Fruit fly (Drosophila melanogaster) whole organism, embryonic: ENCODE data around the gene CG32537.

Source experiments
- Abd-B ChIP-seq: fragments of 200-800 bp; sonication (Bioruptor generic); optimal IDR thresholded peaks from 2 replicates; lab custom pipeline; 2018; ENCODE audit warnings: missing biosample characterization, mild to moderate bottlenecking, missing genetic modification characterization, moderate library complexity
- CG10979 ChIP-seq: fragments of 200-800 bp; sonication (Bioruptor generic); optimal IDR thresholded peaks from 2 replicates; lab custom pipeline; 2018; ENCODE audit warnings: missing biosample characterization, mild to moderate bottlenecking, missing genetic modification characterization, moderate library complexity
- CG13424 ChIP-seq: fragments of 200-800 bp; sonication (Bioruptor generic); optimal IDR thresholded peaks from 2 replicates; lab custom pipeline; 2019; ENCODE audit warnings: missing biosample characterization, mild to moderate bottlenecking, missing genetic modification characterization, moderate library complexity
- CG14710 ChIP-seq: fragments of 200-800 bp; sonication (Bioruptor generic); optimal IDR thresholded peaks from 3 replicates; lab custom pipeline; 2019; ENCODE audit warnings: missing biosample characterization, mild to moderate bottlenecking, missing genetic modification characterization, moderate library complexity
- CG15011 ChIP-seq: fragments of 200-800 bp; sonication (Bioruptor generic); optimal IDR thresholded peaks from 3 replicates; lab custom pipeline; 2018; ENCODE audit warnings: missing biosample characterization, mild to moderate bottlenecking, missing genetic modification characterization
- CG15269 ChIP-seq: fragments of 200-800 bp; sonication (Bioruptor generic); optimal IDR thresholded peaks from 2 replicates; lab custom pipeline; 2018; ENCODE audit warnings: missing biosample characterization, mild to moderate bottlenecking, missing genetic modification characterization, moderate library complexity
- CG1602 ChIP-seq: fragments of 200-800 bp; sonication (Bioruptor generic); optimal IDR thresholded peaks from 3 replicates; lab custom pipeline; 2016; ENCODE audit warnings: missing biosample characterization, missing genetic modification characterization
- CG16863 ChIP-seq: fragments of 200-800 bp; sonication (Bioruptor generic); optimal IDR thresholded peaks from 3 replicates; lab custom pipeline; 2016; ENCODE audit warnings: missing biosample characterization, missing genetic modification characterization
- CG17385 ChIP-seq: fragments of 200-800 bp; sonication (Bioruptor generic); optimal IDR thresholded peaks from 3 replicates; lab custom pipeline; 2018; ENCODE audit warnings: missing biosample characterization, mild to moderate bottlenecking, missing genetic modification characterization
- CG17829 ChIP-seq: fragments of 200-800 bp; optimal IDR thresholded peaks from 2 replicates; lab custom pipeline; 2019; ENCODE audit warnings: missing biosample characterization, mild to moderate bottlenecking, missing genetic modification characterization, moderate library complexity
- CG1832 ChIP-seq: fragments of 200-800 bp; sonication (Bioruptor generic); optimal IDR thresholded peaks from 2 replicates; lab custom pipeline; 2017; ENCODE audit warnings: missing biosample characterization, mild to moderate bottlenecking, missing genetic modification characterization, inconsistent platforms
- CG30020 ChIP-seq: fragments of 200-800 bp; optimal IDR thresholded peaks from 2 replicates; lab custom pipeline; 2019; ENCODE audit warnings: missing biosample characterization, mild to moderate bottlenecking, missing genetic modification characterization, moderate library complexity
- CG31441 ChIP-seq: fragments of 200-800 bp; sonication (Bioruptor generic); IDR thresholded peaks from 2 replicates; pipeline ENCODE4 v1.3.6; 2022; ENCODE audit warnings: missing biosample characterization, missing genetic modification characterization
- CG3163 ChIP-seq: fragments of 200-800 bp; sonication (Bioruptor generic); optimal IDR thresholded peaks from 3 replicates; lab custom pipeline; 2016; ENCODE audit warnings: missing biosample characterization, missing genetic modification characterization
- CG34422 ChIP-seq: fragments of 200-800 bp; sonication (Bioruptor generic); IDR thresholded peaks from 3 replicates; pipeline ENCODE4 v1.3.6; 2022; ENCODE audit warnings: missing biosample characterization, missing genetic modification characterization
- CG4360 ChIP-seq: fragments of 200-800 bp; sonication (Bioruptor generic); IDR thresholded peaks from 2 replicates; pipeline ENCODE4 v1.3.6; 2022; ENCODE audit warnings: missing biosample characterization, missing genetic modification characterization
- CG4404 ChIP-seq: fragments of 200-800 bp; sonication (Bioruptor generic); IDR thresholded peaks from 2 replicates; pipeline ENCODE4 v1.3.6; 2022; ENCODE audit warnings: missing biosample characterization, missing genetic modification characterization
- CG6689 ChIP-seq: fragments of 200-800 bp; sonication (Bioruptor generic); IDR thresholded peaks from 2 replicates; pipeline ENCODE4 v1.3.6; 2022; ENCODE audit warnings: missing biosample characterization, missing genetic modification characterization
- CG8290 ChIP-seq, 3 experiments: fragments of 200-800 bp; sonication (Bioruptor generic); optimal IDR thresholded peaks; 2 replicates each; lab custom pipeline; 2016 to 2019; ENCODE audit warnings: missing biosample characterization in 3 of 3, missing genetic modification characterization in 3 of 3, mild to moderate bottlenecking in 2 of 3, moderate library complexity in 1 of 3
- CG9727 ChIP-seq: fragments of 200-800 bp; sonication (Bioruptor generic); optimal IDR thresholded peaks from 3 replicates; lab custom pipeline; 2017; ENCODE audit warnings: missing biosample characterization, mild to moderate bottlenecking, missing genetic modification characterization
- Dbx ChIP-seq: fragments of 200-800 bp; sonication (Bioruptor generic); IDR thresholded peaks from 3 replicates; pipeline ENCODE4 v1.3.6; 2022; ENCODE audit warnings: missing biosample characterization, missing genetic modification characterization
- Gsc ChIP-seq: fragments of 200-800 bp; sonication (Bioruptor generic); IDR thresholded peaks from 2 replicates; pipeline ENCODE4 v1.3.6; 2022; ENCODE audit warnings: missing biosample characterization, missing genetic modification characterization
- H2.0 ChIP-seq: fragments of 200-800 bp; sonication (Bioruptor generic); IDR thresholded peaks from 2 replicates; pipeline ENCODE4 v1.3.6; 2022; ENCODE audit warnings: missing biosample characterization, missing genetic modification characterization
- Hr39 ChIP-seq: fragments of >200 bp; optimal IDR thresholded peaks from 2 replicates; lab custom pipeline; 2017
- Hsf ChIP-seq: fragments of 200-800 bp; sonication (Bioruptor generic); optimal IDR thresholded peaks from 3 replicates; lab custom pipeline; 2016; ENCODE audit warnings: missing biosample characterization, missing genetic modification characterization
- NK7.1 ChIP-seq: fragments of 200-800 bp; sonication (Bioruptor generic); optimal IDR thresholded peaks from 3 replicates; lab custom pipeline; 2016; ENCODE audit warnings: missing biosample characterization, missing genetic modification characterization
- Oaz ChIP-seq: fragments of 200-800 bp; sonication (Bioruptor generic); IDR thresholded peaks from 2 replicates; pipeline ENCODE4 v1.3.6; 2022; ENCODE audit warnings: missing biosample characterization, missing genetic modification characterization
- Rx ChIP-seq: fragments of 200-800 bp; sonication (Bioruptor generic); IDR thresholded peaks from 2 replicates; pipeline ENCODE4 v1.3.6; 2022; ENCODE audit warnings: missing biosample characterization, missing genetic modification characterization
- Sox102F ChIP-seq: fragments of 200-800 bp; sonication (Bioruptor generic); optimal IDR thresholded peaks from 2 replicates; lab custom pipeline; 2018; ENCODE audit warnings: missing biosample characterization, mild to moderate bottlenecking, missing genetic modification characterization, moderate library complexity
- Trl ChIP-seq, 3 experiments: fragments of >200 bp in 2 of 3; fragments of 200-800 bp in 1 of 3; sonication (Bioruptor generic) in 1 of 3; optimal IDR thresholded peaks; 2 replicates in 1 of 3; 3 replicates in 2 of 3; lab custom pipeline; 2016 to 2017; ENCODE audit warnings: missing biosample characterization in 1 of 3, missing genetic modification characterization in 1 of 3
- abd-A ChIP-seq: fragments of 200-800 bp; sonication (Bioruptor generic); optimal IDR thresholded peaks from 3 replicates; lab custom pipeline; 2019; ENCODE audit warnings: missing biosample characterization, mild to moderate bottlenecking, missing genetic modification characterization, moderate library complexity
- bsh ChIP-seq, 2 experiments: fragments of 200-800 bp; sonication (Bioruptor generic); optimal IDR thresholded peaks; 2 replicates each; lab custom pipeline; 2017 to 2018; ENCODE audit warnings: mild to moderate bottlenecking in 2 of 2, missing biosample characterization in 2 of 2, missing genetic modification characterization in 2 of 2, moderate library complexity in 1 of 2
- cad ChIP-seq: fragments of >200 bp; optimal IDR thresholded peaks from 2 replicates; lab custom pipeline; 2017; ENCODE audit warnings: missing biosample characterization, missing genetic modification characterization
- crc ChIP-seq: fragments of 200-800 bp; sonication (Bioruptor generic); optimal IDR thresholded peaks from 2 replicates; lab custom pipeline; 2016; ENCODE audit warnings: missing biosample characterization, missing genetic modification characterization
- dmrt99B ChIP-seq: fragments of 200-800 bp; sonication (Bioruptor generic); optimal IDR thresholded peaks from 2 replicates; lab custom pipeline; 2018; ENCODE audit warnings: missing biosample characterization, mild to moderate bottlenecking, missing genetic modification characterization, moderate library complexity
- grau ChIP-seq: fragments of 200-800 bp; optimal IDR thresholded peaks from 3 replicates; lab custom pipeline; 2019; ENCODE audit warnings: missing biosample characterization, mild to moderate bottlenecking, missing genetic modification characterization, moderate library complexity
- hb ChIP-seq: fragments of 200-800 bp; sonication (Bioruptor generic); IDR thresholded peaks from 3 replicates; pipeline ENCODE4 v1.3.6; 2022; ENCODE audit warnings: missing biosample characterization, missing genetic modification characterization; ENCODE audit not compliant: partially characterized antibody
- lilli ChIP-seq: fragments of 200-800 bp; sonication (Bioruptor generic); optimal IDR thresholded peaks from 3 replicates; lab custom pipeline; 2016; ENCODE audit warnings: missing biosample characterization, missing genetic modification characterization
- p53 ChIP-seq: fragments of 200-800 bp; sonication (Bioruptor generic); optimal IDR thresholded peaks from 2 replicates; lab custom pipeline; 2016; ENCODE audit warnings: missing biosample characterization, missing genetic modification characterization
- pb ChIP-seq: fragments of 200-800 bp; sonication (Bioruptor generic); optimal IDR thresholded peaks from 3 replicates; lab custom pipeline; 2016; ENCODE audit warnings: missing biosample characterization, missing genetic modification characterization
- pum ChIP-seq: fragments of 200-800 bp; sonication (Bioruptor generic); optimal IDR thresholded peaks from 2 replicates; lab custom pipeline; 2016; ENCODE audit warnings: missing biosample characterization, missing genetic modification characterization
- ranshi ChIP-seq: fragments of 200-800 bp; sonication (Bioruptor generic); IDR thresholded peaks from 2 replicates; pipeline ENCODE4 v1.3.6; 2022; ENCODE audit warnings: missing biosample characterization, missing genetic modification characterization
- rib ChIP-seq: fragments of 200-800 bp; sonication (Bioruptor generic); IDR thresholded peaks from 2 replicates; pipeline ENCODE4 v1.3.6; 2022; ENCODE audit warnings: missing biosample characterization, missing genetic modification characterization
- sd ChIP-seq: fragments of 200-800 bp; sonication (Bioruptor generic); optimal IDR thresholded peaks from 3 replicates; lab custom pipeline; 2018; ENCODE audit warnings: missing biosample characterization, mild to moderate bottlenecking, missing genetic modification characterization, moderate library complexity
- sima ChIP-seq: fragments of 200-800 bp; sonication (Bioruptor generic); optimal IDR thresholded peaks from 2 replicates; lab custom pipeline; 2016; ENCODE audit warnings: missing biosample characterization, missing genetic modification characterization
- sr ChIP-seq: fragments of 200-800 bp; sonication (Bioruptor generic); IDR thresholded peaks from 3 replicates; pipeline ENCODE4 v1.3.6; 2022; ENCODE audit warnings: missing biosample characterization, missing genetic modification characterization
- usp ChIP-seq: fragments of >200 bp; optimal IDR thresholded peaks from 2 replicates; lab custom pipeline; 2017; ENCODE audit warnings: missing biosample characterization, missing genetic modification characterization
- wek ChIP-seq: fragments of 200-800 bp; sonication (Bioruptor generic); optimal IDR thresholded peaks from 3 replicates; lab custom pipeline; 2018; ENCODE audit warnings: missing biosample characterization, mild to moderate bottlenecking, missing genetic modification characterization, moderate library complexity

CG32537 gene

dm6 chrX:19297899-19298784, 21.8 kb upstream of the CG32537 start, which contains the start of gene CG8034 (continued):
- peak; percentile 89 for TF ChIP-seq sd (tag; lab: Kevin White, UChicago)
- no peak for TF ChIP-seq cad (GFP tag; lab: Kevin White, UChicago)
- peak; percentile 69 for TF ChIP-seq p53 (GFP tag; lab: Kevin White, UChicago)
- peak; percentile 91 for TF ChIP-seq pb (GFP tag; lab: Kevin White, UChicago)
- peak; percentile 64 for TF ChIP-seq CG3163
- peak; percentile 33 to 90 for TF ChIP-seq Trl (optimal IDR thresholded peaks at IDR 0.05; lab: Kevin White, UChicago)
- TF ChIP-seq Trl (GFP tag; optimal IDR thresholded peaks at IDR 0.05; lab: Kevin White, UChicago) = peak; percentile 94
- peak; percentile 89 for TF ChIP-seq H2.0 (GFP tag; lab: Robert Waterston, UW)
- TF ChIP-seq lilli (GFP tag; lab: Kevin White, UChicago) = peak; percentile 98
- peak; percentile 83 for TF ChIP-seq wek (GFP tag; lab: Kevin White, UChicago)
- peak; percentile 98 for TF ChIP-seq CG15269 (tag; lab: Kevin White, UChicago)
- TF ChIP-seq Abd-B (GFP tag; lab: Kevin White, UChicago) = peak; percentile 98
- TF ChIP-seq dmrt99B (tag; lab: Kevin White, UChicago) = peak; percentile 98
- peak; percentile 96 for TF ChIP-seq CG15011 (GFP tag; lab: Kevin White, UChicago)
- TF ChIP-seq crc (GFP tag; lab: Kevin White, UChicago) = peak; percentile 90
- TF ChIP-seq CG31441 (GFP tag; lab: Robert Waterston, UW) = peak; percentile 96
- peak; percentile 97 for TF ChIP-seq CG9727 (GFP tag; lab: Kevin White, UChicago)
- TF ChIP-seq sr (GFP tag; lab: Robert Waterston, UW) = peak; percentile 31; the same call in 1 of the 3 replicates
- peak; percentile 94 for TF ChIP-seq NK7.1 (GFP tag; lab: Kevin White, UChicago)
- peak; percentile 97 for TF ChIP-seq Hsf (GFP tag; lab: Kevin White, UChicago)
- TF ChIP-seq CG6689 (GFP tag; lab: Robert Waterston, UW) = peak; percentile 96
- peak; percentile 93 for TF ChIP-seq CG8290 (GFP tag; optimal IDR thresholded peaks at IDR 0.05; lab: Kevin White, UChicago)
- peak; percentile 82 for TF ChIP-seq CG8290 (tag; optimal IDR thresholded peaks at IDR 0.05; lab: Kevin White, UChicago)
- TF ChIP-seq grau (tag; lab: Kevin White, UChicago) = peak; percentile 97
- peak; percentile 89 for TF ChIP-seq Oaz (GFP tag; lab: Robert Waterston, UW)
- TF ChIP-seq CG1832 = no peak
- TF ChIP-seq abd-A (tag; lab: Kevin White, UChicago) = peak; percentile 85
- TF ChIP-seq CG16863 (GFP tag; lab: Kevin White, UChicago) = peak; percentile 96
- peak; percentile 89 for TF ChIP-seq rib (GFP tag; lab: Robert Waterston, UW)
- TF ChIP-seq pum (GFP tag; lab: Kevin White, UChicago) = peak; percentile 94
- peak; percentile 62; the same call in 1 of the 2 replicates for TF ChIP-seq CG4360
- TF ChIP-seq Gsc = peak; percentile 85
- peak; percentile 95 for TF ChIP-seq Sox102F (GFP tag; lab: Kevin White, UChicago)
- TF ChIP-seq ranshi (GFP tag; lab: Robert Waterston, UW) = peak; percentile 93
- peak; percentile 92 for TF ChIP-seq CG17385 (GFP tag; lab: Kevin White, UChicago)
- TF ChIP-seq CG34422 (GFP tag; lab: Robert Waterston, UW) = peak; percentile 93
- TF ChIP-seq CG17829 = peak; percentile 98
- peak; percentile 96 for TF ChIP-seq CG14710 (tag; lab: Kevin White, UChicago)
- TF ChIP-seq Hr39 (lab: Kevin White, UChicago) = no peak
- TF ChIP-seq CG30020 = peak; percentile 87
- peak; percentile 95 to 98 for TF ChIP-seq bsh (GFP tag; optimal IDR thresholded peaks at IDR 0.05; lab: Kevin White, UChicago)
- peak; percentile 97 for TF ChIP-seq CG10979 (tag; lab: Kevin White, UChicago)
- TF ChIP-seq sima (GFP tag; lab: Kevin White, UChicago) = peak; percentile 86
- TF ChIP-seq hb = no peak
- TF ChIP-seq Rx (GFP tag; lab: Robert Waterston, UW) = peak; percentile 89
- no peak for TF ChIP-seq usp (GFP tag; lab: Kevin White, UChicago)
- peak; percentile 97 for TF ChIP-seq CG4404
- TF ChIP-seq CG1602 = peak; percentile 94
- peak; percentile 95 for TF ChIP-seq Dbx (GFP tag; lab: Robert Waterston, UW)
- peak; percentile 98 for TF ChIP-seq CG13424 (tag; lab: Kevin White, UChicago)
